Fruit fly (Drosophila melanogaster) whole organism, embryonic: Measurements from ENCODE around the gene sau.

Experiments used
- ATbp ChIP-seq: fragments of 200-800 bp; sonication (Bioruptor generic); optimal IDR thresholded peaks from 2 replicates; lab custom pipeline; 2017; ENCODE audit warnings: missing biosample characterization, mild to moderate bottlenecking, missing genetic modification characterization, missing genetic modification reagents
- CG10147 ChIP-seq: fragments of 200-800 bp; sonication (Bioruptor generic); optimal IDR thresholded peaks from 2 replicates; lab custom pipeline; 2019; ENCODE audit warnings: missing biosample characterization, mild to moderate bottlenecking, missing genetic modification characterization, moderate library complexity
- CG11398 ChIP-seq: fragments of 200-800 bp; sonication (Bioruptor generic); optimal IDR thresholded peaks from 2 replicates; lab custom pipeline; 2016; ENCODE audit warnings: missing biosample characterization, missing genetic modification characterization
- CG11456 ChIP-seq: fragments of 200-800 bp; sonication (Bioruptor generic); IDR thresholded peaks from 3 replicates; pipeline ENCODE4 v1.3.6; 2022; ENCODE audit warnings: missing biosample characterization, missing genetic modification characterization
- CG11560 ChIP-seq: fragments of 200-800 bp; sonication (Bioruptor generic); IDR thresholded peaks from 3 replicates; pipeline ENCODE4 v1.3.6; 2022; ENCODE audit warnings: missing biosample characterization, missing genetic modification characterization
- CG12071 ChIP-seq: fragments of 200-800 bp; sonication (Bioruptor generic); optimal IDR thresholded peaks from 3 replicates; lab custom pipeline; 2018; ENCODE audit warnings: missing biosample characterization, mild to moderate bottlenecking, missing genetic modification characterization
- CG1233 ChIP-seq: fragments of 200-800 bp; sonication (Bioruptor generic); optimal IDR thresholded peaks from 4 replicates; lab custom pipeline; 2018; ENCODE audit warnings: missing biosample characterization, mild to moderate bottlenecking, missing genetic modification characterization
- CG14710 ChIP-seq: fragments of 200-800 bp; sonication (Bioruptor generic); optimal IDR thresholded peaks from 3 replicates; lab custom pipeline; 2019; ENCODE audit warnings: missing biosample characterization, mild to moderate bottlenecking, missing genetic modification characterization, moderate library complexity
- CG14860 ChIP-seq: fragments of 200-800 bp; sonication (Bioruptor generic); IDR thresholded peaks from 3 replicates; pipeline ENCODE4 v1.3.6; 2022; ENCODE audit warnings: missing biosample characterization, missing genetic modification characterization; ENCODE audit not compliant: partially characterized antibody
- CG1529 ChIP-seq: fragments of 200-800 bp; sonication (Bioruptor generic); optimal IDR thresholded peaks from 3 replicates; lab custom pipeline; 2018; ENCODE audit warnings: missing biosample characterization, missing genetic modification characterization
- CG15696 ChIP-seq: fragments of 200-800 bp; sonication (Bioruptor generic); optimal IDR thresholded peaks from 2 replicates; lab custom pipeline; 2019; ENCODE audit warnings: missing biosample characterization, mild to moderate bottlenecking, missing genetic modification characterization, moderate library complexity
- CG16813 ChIP-seq: fragments of 200-800 bp; sonication (Bioruptor generic); IDR thresholded peaks from 3 replicates; pipeline ENCODE4 v1.3.6; 2022; ENCODE audit warnings: missing biosample characterization, missing genetic modification characterization; ENCODE audit not compliant: partially characterized antibody
- CG18476 ChIP-seq: fragments of 200-800 bp; sonication (Bioruptor generic); optimal IDR thresholded peaks from 2 replicates; lab custom pipeline; 2016; ENCODE audit warnings: missing biosample characterization, mild to moderate bottlenecking, missing genetic modification characterization
- CG30431 ChIP-seq: fragments of 200-800 bp; sonication (Bioruptor generic); optimal IDR thresholded peaks from 2 replicates; lab custom pipeline; 2017; ENCODE audit warnings: missing biosample characterization, missing genetic modification characterization
- CG3065 ChIP-seq: fragments of 200-800 bp; sonication (Bioruptor generic); optimal IDR thresholded peaks from 2 replicates; lab custom pipeline; 2016; ENCODE audit warnings: missing biosample characterization, missing genetic modification characterization
- CG32772 ChIP-seq: fragments of 200-800 bp; sonication (Bioruptor generic); IDR thresholded peaks from 2 replicates; pipeline ENCODE4 v1.3.6; 2022; ENCODE audit warnings: missing biosample characterization, missing genetic modification characterization
- CG3407 ChIP-seq: fragments of 200-800 bp; sonication (Bioruptor generic); optimal IDR thresholded peaks from 2 replicates; lab custom pipeline; 2018; ENCODE audit warnings: missing biosample characterization, mild to moderate bottlenecking, missing genetic modification characterization
- CG4820 ChIP-seq: fragments of 200-800 bp; sonication (Bioruptor generic); optimal IDR thresholded peaks from 3 replicates; lab custom pipeline; 2016; ENCODE audit warnings: missing biosample characterization, missing genetic modification characterization
- CG4854 ChIP-seq: fragments of 200-800 bp; sonication (Bioruptor generic); optimal IDR thresholded peaks from 2 replicates; lab custom pipeline; 2016; ENCODE audit warnings: missing biosample characterization, missing genetic modification characterization, inconsistent platforms
- CG5180 ChIP-seq: fragments of 200-800 bp; sonication (Bioruptor generic); optimal IDR thresholded peaks from 3 replicates; lab custom pipeline; 2017; ENCODE audit warnings: missing biosample characterization, missing genetic modification characterization, mild to moderate bottlenecking, moderate library complexity, missing genetic modification reagents
- CG6654 ChIP-seq: fragments of 200-800 bp; sonication (Bioruptor generic); optimal IDR thresholded peaks from 2 replicates; lab custom pipeline; 2017; ENCODE audit warnings: missing biosample characterization, mild to moderate bottlenecking, missing genetic modification characterization
- CG7786 ChIP-seq: fragments of 200-800 bp; sonication (Bioruptor generic); optimal IDR thresholded peaks from 2 replicates; lab custom pipeline; 2016; ENCODE audit warnings: missing biosample characterization, missing genetic modification characterization
- CG9215 ChIP-seq: fragments of 200-800 bp; sonication (Bioruptor generic); IDR thresholded peaks from 2 replicates; pipeline ENCODE4 v1.3.6; 2022; ENCODE audit warnings: missing biosample characterization, missing genetic modification characterization
- CG9797 ChIP-seq: fragments of 200-800 bp; sonication (Bioruptor generic); optimal IDR thresholded peaks from 3 replicates; lab custom pipeline; 2018; ENCODE audit warnings: missing biosample characterization, mild to moderate bottlenecking, missing genetic modification characterization
- CoRest ChIP-seq: fragments of 200-800 bp; sonication (Bioruptor generic); optimal IDR thresholded peaks from 3 replicates; lab custom pipeline; 2018; ENCODE audit warnings: missing biosample characterization, mild to moderate bottlenecking, missing genetic modification characterization, moderate library complexity
- D19B ChIP-seq: fragments of 200-800 bp; sonication (Bioruptor generic); optimal IDR thresholded peaks from 2 replicates; lab custom pipeline; 2017; ENCODE audit warnings: missing biosample characterization, mild to moderate bottlenecking, missing genetic modification characterization
- Dll ChIP-seq: fragments of 200-800 bp; sonication (Bioruptor generic); IDR thresholded peaks from 4 replicates; pipeline ENCODE4 v1.3.6; 2022; ENCODE audit warnings: missing biosample characterization, missing genetic modification characterization; ENCODE audit not compliant: partially characterized antibody
- ERR ChIP-seq: fragments of 200-800 bp; sonication (Bioruptor generic); optimal IDR thresholded peaks from 2 replicates; lab custom pipeline; 2016; ENCODE audit warnings: missing biosample characterization, missing genetic modification characterization
- Elba2 ChIP-seq: fragments of 200-800 bp; sonication (Bioruptor generic); optimal IDR thresholded peaks from 3 replicates; lab custom pipeline; 2016; ENCODE audit warnings: missing biosample characterization, missing genetic modification characterization
- MBD-R2 ChIP-seq: fragments of 200-800 bp; sonication (Bioruptor generic); IDR thresholded peaks from 2 replicates; pipeline ENCODE4 v1.3.6; 2022; ENCODE audit warnings: missing biosample characterization, missing genetic modification characterization
- Med ChIP-seq: fragments of 200-800 bp; sonication (Bioruptor generic); peaks from one replicate; lab custom pipeline; 2016; ENCODE audit warnings: missing biosample characterization, missing genetic modification characterization, mild to moderate bottlenecking, inconsistent platforms, moderate library complexity
- NFAT ChIP-seq: fragments of 200-800 bp; sonication (Bioruptor generic); IDR thresholded peaks from 2 replicates; pipeline ENCODE4 v1.3.6; 2022; ENCODE audit warnings: missing biosample characterization, missing genetic modification characterization
- Xbp1 ChIP-seq: fragments of 200-800 bp; sonication (Bioruptor generic); optimal IDR thresholded peaks from 3 replicates; lab custom pipeline; 2016; ENCODE audit warnings: missing biosample characterization, mild to moderate bottlenecking, missing genetic modification characterization
- YL-1 ChIP-seq: fragments of 200-800 bp; sonication (Bioruptor generic); optimal IDR thresholded peaks from 3 replicates; lab custom pipeline; 2017; ENCODE audit warnings: missing biosample characterization, mild to moderate bottlenecking, missing genetic modification characterization
- h ChIP-seq: fragments of >200 bp; optimal IDR thresholded peaks from 2 replicates; lab custom pipeline; 2017
- lov ChIP-seq, 2 experiments: fragments of 200-800 bp in 1 of 2; fragments of >200 bp in 1 of 2; sonication (Bioruptor generic) in 1 of 2; IDR thresholded peaks in 1 of 2; optimal IDR thresholded peaks in 1 of 2; 2 replicates in 1 of 2; 3 replicates in 1 of 2; pipeline versions ENCODE4 v1.3.6 to Lab custom; 2017 to 2022; ENCODE audit warnings: missing biosample characterization in 1 of 2, missing genetic modification characterization in 1 of 2
- nau ChIP-seq: fragments of 200-800 bp; sonication (Bioruptor generic); optimal IDR thresholded peaks from 3 replicates; lab custom pipeline; 2017; ENCODE audit warnings: missing biosample characterization, mild to moderate bottlenecking, missing genetic modification characterization, missing genetic modification reagents
- peb ChIP-seq: fragments of 200-800 bp; sonication (Bioruptor generic); IDR thresholded peaks from 2 replicates; pipeline ENCODE4 v1.3.6; 2022; ENCODE audit warnings: missing biosample characterization, missing genetic modification characterization
- pho ChIP-seq: fragments of 200-800 bp; sonication (Bioruptor generic); optimal IDR thresholded peaks from 2 replicates; lab custom pipeline; 2016; ENCODE audit warnings: missing biosample characterization, missing genetic modification characterization
- pita ChIP-seq: fragments of 200-800 bp; sonication (Bioruptor generic); optimal IDR thresholded peaks from 2 replicates; lab custom pipeline; 2017; ENCODE audit warnings: missing biosample characterization, mild to moderate bottlenecking, missing genetic modification characterization
- run ChIP-seq: fragments of 200-800 bp; sonication (Bioruptor generic); optimal IDR thresholded peaks from 3 replicates; lab custom pipeline; 2018; ENCODE audit warnings: missing biosample characterization, mild to moderate bottlenecking, missing genetic modification characterization
- sd ChIP-seq: fragments of 200-800 bp; sonication (Bioruptor generic); optimal IDR thresholded peaks from 3 replicates; lab custom pipeline; 2018; ENCODE audit warnings: missing biosample characterization, mild to moderate bottlenecking, missing genetic modification characterization, moderate library complexity
- sna ChIP-seq: fragments of 200-800 bp; sonication (Bioruptor generic); IDR thresholded peaks from 2 replicates; pipeline ENCODE4 v1.3.6; 2022; ENCODE audit warnings: missing biosample characterization, missing genetic modification characterization; ENCODE audit not compliant: partially characterized antibody
- stwl ChIP-seq: fragments of 200-800 bp; sonication (Bioruptor generic); optimal IDR thresholded peaks from 3 replicates; lab custom pipeline; 2018; ENCODE audit warnings: missing biosample characterization, mild to moderate bottlenecking, missing genetic modification characterization, moderate library complexity
- sug ChIP-seq: fragments of 200-800 bp; optimal IDR thresholded peaks from 2 replicates; lab custom pipeline; 2019; ENCODE audit warnings: missing biosample characterization, mild to moderate bottlenecking, missing genetic modification characterization, moderate library complexity
- tap ChIP-seq: fragments of 200-800 bp; optimal IDR thresholded peaks from 3 replicates; lab custom pipeline; 2019; ENCODE audit warnings: missing biosample characterization, mild to moderate bottlenecking, missing genetic modification characterization, moderate library complexity
- tgo ChIP-seq: fragments of 200-800 bp; sonication (Bioruptor generic); IDR thresholded peaks from 3 replicates; pipeline ENCODE4 v1.3.6; 2022; ENCODE audit warnings: missing biosample characterization, missing genetic modification characterization
- vvl ChIP-seq: fragments of 200-800 bp; sonication (Bioruptor generic); IDR thresholded peaks from 2 replicates; pipeline ENCODE4 v1.3.6; 2022; ENCODE audit warnings: missing biosample characterization, missing genetic modification characterization
- zen ChIP-seq: fragments of 200-800 bp; sonication (Bioruptor generic); optimal IDR thresholded peaks from 3 replicates; lab custom pipeline; 2018; ENCODE audit warnings: missing biosample characterization, mild to moderate bottlenecking, missing genetic modification characterization, moderate library complexity
- zf30C ChIP-seq: fragments of 200-800 bp; sonication (Bioruptor generic); optimal IDR thresholded peaks from 3 replicates; lab custom pipeline; 2018; ENCODE audit warnings: missing biosample characterization, mild to moderate bottlenecking, missing genetic modification characterization

The sau gene

dm6 chr2L:2179366-2179765 lies 46.8 kb upstream of the sau start (continued):
- TF ChIP-seq Med (peak; percentile 96), CG3065 (GFP tag; lab: Kevin White, UChicago) (peak; percentile 29), CG4820 (peak; percentile 61), vvl (peak; percentile 66; the same call in 1 of the 2 replicates), nau (GFP tag; lab: Kevin White, UChicago) (peak; percentile 60), CG10147 (GFP tag; lab: Kevin White, UChicago) (peak; percentile 82), tap (tag; lab: Kevin White, UChicago) (peak; percentile 74), CG32772 (GFP tag; lab: Robert Waterston, UW) (peak; percentile 66), run (tag; lab: Kevin White, UChicago) (peak; percentile 36), CG7786 (GFP tag; lab: Kevin White, UChicago) (peak; percentile 78), sna (GFP tag; lab: Robert Waterston, UW) (no peak), pho (GFP tag; lab: Kevin White, UChicago) (peak; percentile 71), Dll (GFP tag; lab: Robert Waterston, UW) (no peak), CG5180 (GFP tag; lab: Kevin White, UChicago) (peak; percentile 38), sug (tag; lab: Kevin White, UChicago) (peak; percentile 99), tgo (GFP tag; lab: Robert Waterston, UW) (peak; percentile 74), stwl (tag; lab: Kevin White, UChicago) (no peak), MBD-R2 (GFP tag; lab: Robert Waterston, UW) (peak; percentile 41; the same call in 1 of the 2 replicates), CG6654 (GFP tag; lab: Kevin White, UChicago) (peak; percentile 12), CG9215 (GFP tag; lab: Robert Waterston, UW) (peak; percentile 72; the same call in 1 of the 2 replicates), lov (optimal IDR thresholded peaks at IDR 0.05; lab: Kevin White, UChicago) (no peak), lov (GFP tag; IDR thresholded peaks at IDR 0.05; lab: Robert Waterston, UW) (no peak), pita (GFP tag; lab: Kevin White, UChicago) (no peak), CG3407 (GFP tag; lab: Kevin White, UChicago) (peak; percentile 34), ERR (GFP tag; lab: Kevin White, UChicago) (peak; percentile 68), zen (tag; lab: Kevin White, UChicago) (peak; percentile 38), h (lab: Kevin White, UChicago) (no peak), YL-1 (GFP tag; lab: Kevin White, UChicago) (no peak), zf30C (no peak), CG1529 (GFP tag; lab: Kevin White, UChicago) (peak; percentile 13), NFAT (GFP tag; lab: Robert Waterston, UW) (peak; percentile 34; the same call in 1 of the 2 replicates), D19B (peak; percentile 97), CG11560 (tag; lab: Robert Waterston, UW) (peak; percentile 57; the same call in 1 of the 3 replicates), CG15696 (peak; percentile 14), ATbp (GFP tag; lab: Kevin White, UChicago) (peak; percentile 73), peb (peak; percentile 46; the same call in 1 of the 2 replicates), CoRest (tag; lab: Kevin White, UChicago) (peak; percentile 84), CG1233 (GFP tag; lab: Kevin White, UChicago) (peak; percentile 68), CG4854 (GFP tag; lab: Kevin White, UChicago) (peak; percentile 66), CG12071 (GFP tag; lab: Kevin White, UChicago) (peak; percentile 83), CG14860 (GFP tag; lab: Robert Waterston, UW) (no peak), CG11456 (GFP tag; lab: Robert Waterston, UW) (peak; percentile 72; the same call in 2 of the 3 replicates), CG14710 (tag; lab: Kevin White, UChicago) (no peak), CG11398 (GFP tag; lab: Kevin White, UChicago) (peak; percentile 58), CG18476 (peak; percentile 48), CG9797 (GFP tag; lab: Kevin White, UChicago) (no peak), CG16813 (GFP tag; lab: Robert Waterston, UW) (no peak), sd (tag; lab: Kevin White, UChicago) (peak; percentile 86), Elba2 (GFP tag; lab: Kevin White, UChicago) (no peak), Xbp1 (GFP tag; lab: Kevin White, UChicago) (peak; percentile 82), CG30431 (peak; percentile 44)
